Worm (Caenorhabditis elegans) whole organism, young adult: ENCODE measurements around the gene T25B9.3.

Experiments
- D2030.7 ChIP-seq: fragments of 200-800 bp; sonication (Bioruptor generic); IDR thresholded peaks from 2 replicates; pipeline ENCODE4 v1.3.6; 2022; ENCODE audit warnings: missing genetic modification reagents, missing genetic modification characterization, missing compliant biosample characterization
- F10E7.11 ChIP-seq: sonication (generic microtip); optimal IDR thresholded peaks from 2 replicates; lab custom pipeline; 2017; ENCODE audit warnings: mild to moderate bottlenecking, missing genetic modification characterization, moderate library complexity, missing compliant biosample characterization
- F23B12.7 ChIP-seq: sonication (generic microtip); optimal IDR thresholded peaks from 2 replicates; lab custom pipeline; 2017; ENCODE audit warnings: missing genetic modification characterization, mild to moderate bottlenecking, missing compliant biosample characterization, antibody characterized with exemption, moderate library complexity; ENCODE audit not compliant: insufficient read depth
- F33H1.4 ChIP-seq: fragments of 200-800 bp; sonication (Bioruptor generic); IDR thresholded peaks from 2 replicates; pipeline ENCODE4 v1.3.6; 2022; ENCODE audit warnings: missing genetic modification reagents, missing genetic modification characterization, missing compliant biosample characterization
- F49E8.2 ChIP-seq: sonication (generic microtip); optimal IDR thresholded peaks from 3 replicates; lab custom pipeline; 2017; ENCODE audit warnings: missing genetic modification characterization, mild to moderate bottlenecking, missing compliant biosample characterization, antibody characterized with exemption, moderate library complexity; ENCODE audit not compliant: insufficient read depth
- F52B5.7 ChIP-seq: sonication (generic microtip); optimal IDR thresholded peaks from 2 replicates; lab custom pipeline; 2016; ENCODE audit warnings: mild to moderate bottlenecking, missing genetic modification characterization, missing compliant biosample characterization
- F57A8.1 ChIP-seq: fragments of 200-800 bp; sonication (Bioruptor generic); optimal IDR thresholded peaks from 2 replicates; lab custom pipeline; 2018; ENCODE audit warnings: mild to moderate bottlenecking, missing genetic modification characterization, moderate library complexity, missing compliant biosample characterization
- F57C9.4 ChIP-seq: sonication (generic microtip); optimal IDR thresholded peaks from 2 replicates; lab custom pipeline; 2017; ENCODE audit warnings: mild to moderate bottlenecking, missing genetic modification characterization, missing compliant biosample characterization
- K12H6.12 ChIP-seq: fragments of 200-800 bp; sonication (Bioruptor generic); optimal IDR thresholded peaks from 2 replicates; lab custom pipeline; 2018; ENCODE audit warnings: mild to moderate bottlenecking, missing genetic modification characterization, missing compliant biosample characterization
- Y53G8AR.9 ChIP-seq: fragments of 200-800 bp; sonication (Bioruptor generic); conservative IDR thresholded peaks from 2 replicates; pipeline ENCODE4 v1.3.6; 2022; ENCODE audit warnings: missing genetic modification reagents, missing genetic modification characterization, missing compliant biosample characterization
- Y67H2A.10 ChIP-seq: fragments of 200-800 bp; sonication (Bioruptor generic); conservative IDR thresholded peaks from 2 replicates; pipeline ENCODE4 v1.3.6; 2022; ENCODE audit warnings: missing genetic modification reagents, missing genetic modification characterization, missing compliant biosample characterization
- ZK185.1 ChIP-seq: sonication (generic microtip); optimal IDR thresholded peaks from 2 replicates; lab custom pipeline; 2016; ENCODE audit warnings: mild to moderate bottlenecking, missing genetic modification characterization, missing compliant biosample characterization; ENCODE audit not compliant: poor library complexity, severe bottlenecking
- akir-1 ChIP-seq: fragments of 200-800 bp; sonication (Bioruptor generic); optimal IDR thresholded peaks from 2 replicates; lab custom pipeline; 2018; ENCODE audit warnings: mild to moderate bottlenecking, missing genetic modification characterization, moderate library complexity, missing compliant biosample characterization
- attf-5 ChIP-seq: fragments of 200-800 bp; sonication (Bioruptor generic); optimal IDR thresholded peaks from 2 replicates; lab custom pipeline; 2018; ENCODE audit warnings: mild to moderate bottlenecking, missing genetic modification characterization, missing compliant biosample characterization
- bed-2 ChIP-seq: fragments of 200-800 bp; sonication (Bioruptor generic); IDR thresholded peaks from 2 replicates; pipeline ENCODE4 v1.3.6; 2022; ENCODE audit warnings: missing genetic modification reagents, missing genetic modification characterization, missing compliant biosample characterization
- ceh-100 ChIP-seq: fragments of 200-800 bp; sonication (Bioruptor generic); IDR thresholded peaks from 2 replicates; pipeline ENCODE4 v1.3.6; 2022; ENCODE audit warnings: missing genetic modification reagents, missing genetic modification characterization, missing compliant biosample characterization
- ceh-27 ChIP-seq: fragments of 200-800 bp; sonication (Bioruptor generic); optimal IDR thresholded peaks from 2 replicates; lab custom pipeline; 2018; ENCODE audit warnings: mild to moderate bottlenecking, missing genetic modification characterization, moderate library complexity, missing compliant biosample characterization
- ceh-79 ChIP-seq: sonication (generic microtip); optimal IDR thresholded peaks from 2 replicates; lab custom pipeline; 2017; ENCODE audit warnings: mild to moderate bottlenecking, missing genetic modification characterization, missing compliant biosample characterization
- egl-44 ChIP-seq: fragments of 200-800 bp; sonication (Bioruptor generic); IDR thresholded peaks from 2 replicates; pipeline ENCODE4 v1.3.6; 2022; ENCODE audit warnings: missing genetic modification reagents, missing genetic modification characterization, missing compliant biosample characterization
- egrh-3 ChIP-seq: fragments of 200-800 bp; sonication (Bioruptor generic); IDR thresholded peaks from 2 replicates; pipeline ENCODE4 v1.3.6; 2022; ENCODE audit warnings: missing genetic modification reagents, missing genetic modification characterization, missing compliant biosample characterization
- hrde-1 ChIP-seq: sonication (generic microtip); optimal IDR thresholded peaks from 2 replicates; lab custom pipeline; 2016; ENCODE audit warnings: missing genetic modification characterization, mild to moderate bottlenecking, missing compliant biosample characterization, moderate library complexity, missing genotype, missing genetic modification reagents, borderline replicate concordance
- let-526 ChIP-seq: fragments of 200-800 bp; sonication (Bioruptor generic); IDR thresholded peaks from 2 replicates; pipeline ENCODE4 v1.3.6; 2022; ENCODE audit warnings: missing genetic modification reagents, missing genetic modification characterization, missing compliant biosample characterization
- lin-35 ChIP-seq, 3 experiments: fragments of 150-350 bp in 2 of 3; sonication (generic microtip) in 1 of 3; optimal IDR thresholded peaks; 2 replicates each; lab custom pipeline; 2014 to 2018; ENCODE audit warnings: missing biosample characterization in 3 of 3, missing genetic modification characterization in 3 of 3, missing genetic modification reagents in 3 of 3
- lin-54 ChIP-seq: fragments of 200-800 bp; sonication (Bioruptor generic); optimal IDR thresholded peaks from 2 replicates; lab custom pipeline; 2018; ENCODE audit warnings: mild to moderate bottlenecking, missing genetic modification characterization, missing compliant biosample characterization
- madf-6 ChIP-seq: fragments of 200-800 bp; sonication (Bioruptor generic); IDR thresholded peaks from 2 replicates; pipeline ENCODE4 v1.3.6; 2022; ENCODE audit warnings: missing genetic modification reagents, missing genetic modification characterization, missing compliant biosample characterization
- mcd-1 ChIP-seq: fragments of 200-800 bp; sonication (Bioruptor generic); IDR thresholded peaks from 2 replicates; pipeline ENCODE4 v1.3.6; 2022; ENCODE audit warnings: missing genetic modification reagents, missing genetic modification characterization, missing compliant biosample characterization
- mes-4 ChIP-seq: sonication (generic microtip); optimal IDR thresholded peaks from 2 replicates; lab custom pipeline; 2016; ENCODE audit warnings: missing genotype, missing genetic modification characterization, missing compliant biosample characterization
- nhr-27 ChIP-seq: fragments of 200-800 bp; sonication (Bioruptor generic); optimal IDR thresholded peaks from 2 replicates; lab custom pipeline; 2018; ENCODE audit warnings: mild to moderate bottlenecking, missing genetic modification characterization, moderate library complexity, missing compliant biosample characterization
- nhr-90 ChIP-seq: sonication (generic microtip); optimal IDR thresholded peaks from 2 replicates; lab custom pipeline; 2016; ENCODE audit warnings: missing genotype, mild to moderate bottlenecking, missing genetic modification characterization, missing compliant biosample characterization
- rcor-1 ChIP-seq: fragments of 200-800 bp; sonication (Bioruptor generic); IDR thresholded peaks from 2 replicates; pipeline ENCODE4 v1.3.6; 2022; ENCODE audit warnings: missing genetic modification reagents, missing genetic modification characterization, missing compliant biosample characterization
- snpc-1.1 ChIP-seq: sonication (generic microtip); optimal IDR thresholded peaks from 2 replicates; lab custom pipeline; 2017; ENCODE audit warnings: missing genetic modification characterization, mild to moderate bottlenecking, missing compliant biosample characterization, antibody characterized with exemption, moderate library complexity, missing genotype, missing genetic modification reagents; ENCODE audit not compliant: insufficient read depth
- sptf-2 ChIP-seq: fragments of 200-800 bp; sonication (Bioruptor generic); optimal IDR thresholded peaks from 2 replicates; lab custom pipeline; 2018; ENCODE audit warnings: mild to moderate bottlenecking, missing genetic modification characterization, missing compliant biosample characterization
- tbp1 ChIP-seq: fragments of 200-800 bp; sonication (Bioruptor generic); optimal IDR thresholded peaks from 2 replicates; lab custom pipeline; 2018; ENCODE audit warnings: mild to moderate bottlenecking, missing genetic modification characterization, missing compliant biosample characterization
- ztf-18 ChIP-seq: sonication (generic microtip); optimal IDR thresholded peaks from 2 replicates; lab custom pipeline; 2016; ENCODE audit warnings: missing genotype, mild to moderate bottlenecking, missing genetic modification characterization, missing compliant biosample characterization
- ztf-22 ChIP-seq: fragments of 200-800 bp; sonication (Bioruptor generic); optimal IDR thresholded peaks from 2 replicates; lab custom pipeline; 2018; ENCODE audit warnings: mild to moderate bottlenecking, missing genetic modification characterization, moderate library complexity, missing compliant biosample characterization
- ztf-26 ChIP-seq: sonication (generic microtip); optimal IDR thresholded peaks from 2 replicates; lab custom pipeline; 2017; ENCODE audit warnings: missing genetic modification characterization, missing compliant biosample characterization

The T25B9.3 gene

ce11 chrIV:10771296-10771695 lies 26.7 kb downstream of the T25B9.3 start:
- TF ChIP-seq ztf-26 (tag; lab: Kevin White, UChicago): no peak

- TF ChIP-seq attf-5 (GFP tag; lab: Kevin White, UChicago) (no peak), snpc-1.1 (tag; lab: Kevin White, UChicago) (no peak), F52B5.7 (no peak), nhr-27 (tag; lab: Kevin White, UChicago) (no peak), egl-44 (GFP tag; lab: Robert Waterston, UW) (no peak), ceh-100 (GFP tag; lab: Robert Waterston, UW) (no peak), ceh-27 (GFP tag; lab: Kevin White, UChicago) (no peak), egrh-3 (GFP tag; lab: Robert Waterston, UW) (no peak), let-526 (GFP tag; lab: Robert Waterston, UW) (no peak), ceh-79 (no peak), Y67H2A.10 (GFP tag; lab: Robert Waterston, UW) (no peak)
- TF ChIP-seq, all 124 proteins: peak for 0
These were observed 29.2 kb downstream of the T25B9.3 start, which contains the start of gene inpp-1 for ce11 chrIV:10773811-10774210. inpp-1 (minus strand) TSS chrIV:10773911.

- no peak for TF ChIP-seq F57C9.4 (tag; lab: Kevin White, UChicago)
- peak; percentile 27 for TF ChIP-seq F57A8.1 (GFP tag; lab: Kevin White, UChicago)
- peak; percentile 10; the same call in 1 of the 2 replicates for TF ChIP-seq madf-6 (GFP tag; lab: Robert Waterston, UW)
- TF ChIP-seq hrde-1 (tag; lab: Kevin White, UChicago): no peak
These were observed 32.5 kb downstream of the T25B9.3 start for ce11 chrIV:10777076-10777475.

ce11 chrIV:10777600-10777999 lies 33.0 kb downstream of the T25B9.3 start:
- TF ChIP-seq akir-1 (no peak), F10E7.11 (tag; lab: Kevin White, UChicago) (no peak), ZK185.1 (no peak), rcor-1 (no peak), lin-35 (GFP tag; optimal IDR thresholded peaks at IDR 0.05; lab: Kevin White, UChicago) (no peak), mcd-1 (no peak), sptf-2 (no peak), F49E8.2 (tag; lab: Kevin White, UChicago) (no peak), ztf-18 (tag; lab: Kevin White, UChicago) (no peak), tbp1 (no peak), Y53G8AR.9 (GFP tag; lab: Robert Waterston, UW) (no peak), ztf-22 (GFP tag; lab: Kevin White, UChicago) (no peak), K12H6.12 (tag; lab: Kevin White, UChicago) (no peak), nhr-90 (tag; lab: Kevin White, UChicago) (no peak), F33H1.4 (GFP tag; lab: Robert Waterston, UW) (no peak), D2030.7 (GFP tag; lab: Robert Waterston, UW) (no peak), bed-2 (GFP tag; lab: Robert Waterston, UW) (no peak), lin-54 (GFP tag; lab: Kevin White, UChicago) (no peak), F23B12.7 (tag; lab: Kevin White, UChicago) (no peak), mes-4 (tag; lab: Kevin White, UChicago) (no peak)
